Worm (Caenorhabditis elegans) whole organism, L4 larva: ENCODE data around the gene C17C3.9.

Experiments used
- F26F4.8 ChIP-seq: fragments of 200-800 bp; sonication (Bioruptor generic); conservative IDR thresholded peaks from 2 replicates; pipeline ENCODE4 v1.3.6; 2022; ENCODE audit warnings: missing genetic modification characterization, missing compliant biosample characterization
- F37D6.2 ChIP-seq: sonication (generic microtip); optimal IDR thresholded peaks from 2 replicates; lab custom pipeline; 2016; ENCODE audit warnings: mild to moderate bottlenecking, missing genetic modification characterization, missing compliant biosample characterization
- F49E8.2 ChIP-seq: sonication (generic microtip); optimal IDR thresholded peaks from 2 replicates; lab custom pipeline; 2016; ENCODE audit warnings: missing compliant biosample characterization, mild to moderate bottlenecking, missing genetic modification characterization, borderline replicate concordance
- Y48G9A.11 ChIP-seq: fragments of 200-800 bp; sonication (Bioruptor generic); IDR thresholded peaks from 2 replicates; pipeline ENCODE4 v1.3.6; 2022; ENCODE audit warnings: missing genetic modification reagents, missing genetic modification characterization, missing compliant biosample characterization
- ceh-28 ChIP-seq: fragments of 150-350 bp; optimal IDR thresholded peaks from 2 replicates; lab custom pipeline; 2014; ENCODE audit warnings: missing biosample characterization, missing genetic modification reagents, missing genetic modification characterization
- ces-1 ChIP-seq: fragments of 150-350 bp; sonication (generic microtip); optimal IDR thresholded peaks from 4 replicates; lab custom pipeline; 2014; ENCODE audit warnings: missing biosample characterization, missing genetic modification reagents, missing genetic modification characterization
- ctbp-1 ChIP-seq: fragments of 200-800 bp; sonication (Bioruptor generic); IDR thresholded peaks from 2 replicates; pipeline ENCODE4 v1.3.6; 2022; ENCODE audit warnings: missing genetic modification reagents, missing genetic modification characterization, missing compliant biosample characterization
- daf-16 ChIP-seq, 3 experiments: sonication (generic microtip); optimal IDR thresholded peaks; 2 replicates each; lab custom pipeline; 2016 to 2017; ENCODE audit warnings: missing genetic modification characterization in 3 of 3, missing genetic modification reagents in 3 of 3, mild to moderate bottlenecking in 2 of 3, missing compliant biosample characterization in 2 of 3, missing biosample characterization in 1 of 3, moderate library complexity in 1 of 3
- daf-19 ChIP-seq: fragments of 200-800 bp; sonication (Bioruptor generic); conservative IDR thresholded peaks from 2 replicates; pipeline ENCODE4 v1.3.6; 2022; ENCODE audit warnings: missing genetic modification characterization, missing compliant biosample characterization
- dmd-6 ChIP-seq: fragments of 200-800 bp; sonication (Bioruptor generic); IDR thresholded peaks from 2 replicates; pipeline ENCODE4 v1.3.6; 2022; ENCODE audit warnings: missing genetic modification reagents, missing genetic modification characterization, missing compliant biosample characterization
- dpl-1 ChIP-seq: fragments of 150-350 bp; optimal IDR thresholded peaks from 2 replicates; lab custom pipeline; 2014; ENCODE audit warnings: missing biosample characterization, missing genetic modification reagents, missing genetic modification characterization
- dve-1 ChIP-seq: sonication (generic microtip); optimal IDR thresholded peaks from 2 replicates; lab custom pipeline; 2017; ENCODE audit warnings: antibody characterized with exemption, mild to moderate bottlenecking, missing genetic modification characterization, missing compliant biosample characterization; ENCODE audit not compliant: insufficient read depth
- egl-43 ChIP-seq: fragments of 200-800 bp; sonication (Bioruptor generic); IDR thresholded peaks from 2 replicates; pipeline ENCODE4 v1.3.6; 2022; ENCODE audit warnings: missing genetic modification reagents, missing genetic modification characterization, missing compliant biosample characterization
- hif-1 ChIP-seq, 2 experiments: sonication (generic microtip); optimal IDR thresholded peaks; 2 replicates each; lab custom pipeline; 2016 to 2017; ENCODE audit warnings: missing compliant biosample characterization in 2 of 2, missing genetic modification characterization in 2 of 2, missing genetic modification reagents in 2 of 2, missing genotype in 2 of 2, mild to moderate bottlenecking in 1 of 2
- jun-1 ChIP-seq: fragments of 150-350 bp; optimal IDR thresholded peaks from 2 replicates; lab custom pipeline; 2014; ENCODE audit warnings: missing biosample characterization, missing genetic modification reagents, missing genetic modification characterization
- lin-13 ChIP-seq: fragments of 150-350 bp; optimal IDR thresholded peaks from 2 replicates; lab custom pipeline; 2014; ENCODE audit warnings: missing biosample characterization, missing genetic modification reagents, missing genetic modification characterization
- lir-3 ChIP-seq: sonication (generic microtip); optimal IDR thresholded peaks from 2 replicates; lab custom pipeline; 2016; ENCODE audit warnings: mild to moderate bottlenecking, missing genetic modification characterization, missing compliant biosample characterization
- madf-5 ChIP-seq, 2 experiments: fragments of 200-800 bp; sonication (Bioruptor generic); IDR thresholded peaks; 2 replicates each; pipeline ENCODE4 v1.3.6; 2022; ENCODE audit warnings: missing compliant biosample characterization in 2 of 2, missing genetic modification characterization in 2 of 2
- madf-9 ChIP-seq: fragments of 200-800 bp; sonication (Bioruptor generic); conservative IDR thresholded peaks from 2 replicates; pipeline ENCODE4 v1.3.6; 2022; ENCODE audit warnings: missing genetic modification reagents, missing genetic modification characterization, missing compliant biosample characterization
- mdl-1 ChIP-seq, 2 experiments: fragments of 150-350 bp in 1 of 2; sonication (generic microtip) in 1 of 2; optimal IDR thresholded peaks; 2 replicates each; lab custom pipeline; 2014 to 2017; ENCODE audit warnings: missing biosample characterization in 2 of 2, missing genetic modification characterization in 2 of 2
- mep-1 ChIP-seq: fragments of 150-350 bp; sonication (generic microtip); optimal IDR thresholded peaks from 3 replicates; lab custom pipeline; 2014; ENCODE audit warnings: missing biosample characterization, missing genetic modification characterization
- mes-2 ChIP-seq: sonication (generic microtip); optimal IDR thresholded peaks from 2 replicates; lab custom pipeline; 2016; ENCODE audit warnings: missing genotype, mild to moderate bottlenecking, missing genetic modification characterization, missing compliant biosample characterization; ENCODE audit not compliant: poor library complexity, severe bottlenecking
- mxl-2 ChIP-seq: fragments of 200-800 bp; sonication (Bioruptor generic); conservative IDR thresholded peaks from 2 replicates; pipeline ENCODE4 v1.3.6; 2022; ENCODE audit warnings: missing genetic modification reagents, missing genetic modification characterization, missing compliant biosample characterization
- mxl-3 ChIP-seq: fragments of 200-800 bp; sonication (Bioruptor generic); optimal IDR thresholded peaks from 2 replicates; lab custom pipeline; 2018; ENCODE audit warnings: mild to moderate bottlenecking, missing genetic modification characterization, missing compliant biosample characterization
- nhr-10 ChIP-seq: fragments of 150-350 bp; optimal IDR thresholded peaks from 2 replicates; lab custom pipeline; 2014; ENCODE audit warnings: missing biosample characterization, missing genetic modification characterization
- nhr-102 ChIP-seq: sonication (generic microtip); optimal IDR thresholded peaks from 2 replicates; lab custom pipeline; 2016; ENCODE audit warnings: mild to moderate bottlenecking, missing genetic modification characterization, moderate library complexity, missing compliant biosample characterization
- nhr-11 ChIP-seq: fragments of 150-350 bp; optimal IDR thresholded peaks from 2 replicates; lab custom pipeline; 2014; ENCODE audit warnings: missing biosample characterization, missing genetic modification characterization
- nhr-41 ChIP-seq: fragments of 200-800 bp; sonication (Bioruptor generic); IDR thresholded peaks from 2 replicates; pipeline ENCODE4 v1.3.6; 2022; ENCODE audit warnings: missing genetic modification reagents, missing genetic modification characterization, missing compliant biosample characterization
- nhr-42 ChIP-seq: fragments of 200-800 bp; sonication (Bioruptor generic); IDR thresholded peaks from 2 replicates; pipeline ENCODE4 v1.3.6; 2022; ENCODE audit warnings: missing genetic modification characterization, missing compliant biosample characterization
- nhr-77 ChIP-seq: fragments of 150-350 bp; optimal IDR thresholded peaks from 2 replicates; lab custom pipeline; 2014; ENCODE audit warnings: missing biosample characterization, missing genetic modification characterization
- php-3 ChIP-seq: fragments of 200-800 bp; sonication (Bioruptor generic); IDR thresholded peaks from 2 replicates; pipeline ENCODE4 v1.3.6; 2022; ENCODE audit warnings: missing genetic modification reagents, missing genetic modification characterization, missing compliant biosample characterization
- set-16 ChIP-seq: fragments of 200-800 bp; sonication (Bioruptor generic); IDR thresholded peaks from 2 replicates; pipeline ENCODE4 v1.3.6; 2022; ENCODE audit warnings: missing genetic modification reagents, missing genetic modification characterization, missing compliant biosample characterization
- skn-1 ChIP-seq: fragments of 150-350 bp; optimal IDR thresholded peaks from 2 replicates; lab custom pipeline; 2014; ENCODE audit warnings: missing biosample characterization, missing genetic modification characterization
- tag-97 ChIP-seq: fragments of 200-800 bp; sonication (Bioruptor generic); IDR thresholded peaks from 2 replicates; pipeline ENCODE4 v1.3.6; 2022; ENCODE audit warnings: missing genetic modification characterization, missing compliant biosample characterization
- unc-130 ChIP-seq: sonication (generic microtip); optimal IDR thresholded peaks from 2 replicates; lab custom pipeline; 2016; ENCODE audit warnings: missing genetic modification reagents, missing genetic modification characterization, missing compliant biosample characterization
- unc-39 ChIP-seq: sonication (generic microtip); optimal IDR thresholded peaks from 2 replicates; lab custom pipeline; 2017; ENCODE audit warnings: missing biosample characterization, missing genetic modification characterization
- unc-62 ChIP-seq, 3 experiments: fragments of 150-350 bp in 1 of 3; sonication (generic microtip); optimal IDR thresholded peaks in 2 of 3; peaks in 1 of 3; 1 replicate in 1 of 3; 2 replicates in 2 of 3; lab custom pipeline; 2014 to 2017; ENCODE audit warnings: missing biosample characterization in 3 of 3, missing genetic modification characterization in 3 of 3, missing genetic modification reagents in 3 of 3, missing genotype in 1 of 3
- vab-7 ChIP-seq: fragments of 200-800 bp; sonication (Bioruptor generic); IDR thresholded peaks from 2 replicates; pipeline ENCODE4 v1.3.6; 2022; ENCODE audit warnings: missing genetic modification reagents, missing genetic modification characterization, missing compliant biosample characterization
- zag-1 ChIP-seq: fragments of 150-350 bp; optimal IDR thresholded peaks from 2 replicates; lab custom pipeline; 2014; ENCODE audit warnings: missing biosample characterization, missing genetic modification characterization
- zfp-3 ChIP-seq: fragments of 200-800 bp; sonication (Bioruptor generic); conservative IDR thresholded peaks from 2 replicates; pipeline ENCODE4 v1.3.6; 2022; ENCODE audit warnings: missing genetic modification reagents, missing genetic modification characterization, missing compliant biosample characterization
- zip-2 ChIP-seq: fragments of 150-350 bp; optimal IDR thresholded peaks from 2 replicates; lab custom pipeline; 2014; ENCODE audit warnings: missing biosample characterization, missing genetic modification characterization

C17C3.9 gene

ce11 chrII:5557134-5557533 is 25.1 kb upstream of the C17C3.9 start (continued):
- TF ChIP-seq vab-7 (GFP tag; lab: Robert Waterston, UW) = no peak
- TF ChIP-seq nhr-42 (GFP tag; lab: Robert Waterston, UW) = no peak
- TF ChIP-seq mes-2 (tag; lab: Kevin White, UChicago) = no peak
- peak in 1 of 2 experiments; percentile 34 for TF ChIP-seq mdl-1 (tag; optimal IDR thresholded peaks at IDR 0.05; lab: Kevin White, UChicago)
- TF ChIP-seq ceh-28 (tag; lab: Kevin White, UChicago) = no peak
- TF ChIP-seq mxl-3 (GFP tag; lab: Kevin White, UChicago) = no peak
- TF ChIP-seq mep-1 (tag; lab: Kevin White, UChicago) = no peak
- TF ChIP-seq mxl-2 (GFP tag; lab: Robert Waterston, UW) = no peak
- TF ChIP-seq F37D6.2 (tag; lab: Kevin White, UChicago) = no peak
- no peak for TF ChIP-seq nhr-11 (tag; lab: Kevin White, UChicago)
- no peak for TF ChIP-seq nhr-102 (tag; lab: Kevin White, UChicago)
- peak; percentile 67 for TF ChIP-seq dmd-6
- no peak for TF ChIP-seq F26F4.8 (GFP tag; lab: Robert Waterston, UW)
- TF ChIP-seq dpl-1 (GFP tag; lab: Kevin White, UChicago) = no peak
- no peak for TF ChIP-seq zfp-3 (GFP tag; lab: Robert Waterston, UW)
- no peak for TF ChIP-seq unc-39 (tag; lab: Kevin White, UChicago)
- no peak for TF ChIP-seq zip-2 (tag; lab: Kevin White, UChicago)
- TF ChIP-seq lir-3 = no peak
- TF ChIP-seq daf-16 (GFP tag; optimal IDR thresholded peaks at IDR 0.05; lab: Kevin White, UChicago) = no peak
- TF ChIP-seq daf-16 (tag; optimal IDR thresholded peaks at IDR 0.05; lab: Kevin White, UChicago) = peak; percentile 79

- TF ChIP-seq daf-19 (GFP tag; lab: Robert Waterston, UW) (no peak), zag-1 (tag; lab: Kevin White, UChicago) (no peak), lir-3 (no peak), ces-1 (GFP tag; lab: Kevin White, UChicago) (no peak), tag-97 (no peak), madf-9 (GFP tag; lab: Robert Waterston, UW) (no peak), madf-5 (GFP tag; IDR thresholded peaks at IDR 0.05; lab: Robert Waterston, UW) (no peak), lin-13 (no peak), egl-43 (GFP tag; lab: Robert Waterston, UW) (no peak)
Measured at ce11 chrII:5556431-5556830, 24.4 kb upstream of the C17C3.9 start, which contains the start of gene ins-11. Gene ins-11, plus strand, starts transcription at chrII:5556731.

- peak; percentile 21 for TF ChIP-seq dve-1 (tag; lab: Kevin White, UChicago)
- TF ChIP-seq unc-130 (GFP tag; lab: Kevin White, UChicago) = no peak
- no peak for TF ChIP-seq jun-1 (tag; lab: Kevin White, UChicago)
- no peak for TF ChIP-seq daf-16 (GFP tag; optimal IDR thresholded peaks at IDR 0.05; lab: Kevin White, UChicago)
- peak; percentile 47 for TF ChIP-seq daf-16 (tag; optimal IDR thresholded peaks at IDR 0.05; lab: Kevin White, UChicago)
- TF ChIP-seq nhr-10 (tag; lab: Kevin White, UChicago) = no peak
- TF ChIP-seq skn-1 = no peak
- no peak for TF ChIP-seq set-16 (GFP tag; lab: Robert Waterston, UW)
- TF ChIP-seq nhr-41 (GFP tag; lab: Robert Waterston, UW) = no peak
- TF ChIP-seq Y48G9A.11 (GFP tag; lab: Robert Waterston, UW) = no peak
- no peak for TF ChIP-seq hif-1 (tag; optimal IDR thresholded peaks at IDR 0.05; lab: Kevin White, UChicago)
- TF ChIP-seq nhr-77 (tag; lab: Kevin White, UChicago) = no peak
- TF ChIP-seq php-3 = no peak
- peak in 1 of 2 experiments; percentile 2 for TF ChIP-seq unc-62 (GFP tag; optimal IDR thresholded peaks at IDR 0.05 in 1 of 2; lab: Kevin White, UChicago)
- no peak for TF ChIP-seq unc-62 (tag; optimal IDR thresholded peaks at IDR 0.05; lab: Kevin White, UChicago)
- peak; percentile 22 for TF ChIP-seq nhr-102 (tag; lab: Kevin White, UChicago)
- TF ChIP-seq nhr-42 (GFP tag; lab: Robert Waterston, UW) = no peak
- no peak for TF ChIP-seq F49E8.2 (tag; lab: Kevin White, UChicago)
- TF ChIP-seq ctbp-1 (GFP tag; lab: Robert Waterston, UW) = no peak
Measured at ce11 chrII:5555522-5555921, 23.4 kb upstream of the C17C3.9 start.
